Worm (Caenorhabditis elegans): ENCODE measurements around the gene nas-17.
A peak's percentile ranks its signal among the peaks of the same experiment; 100 is the strongest.

The nas-17 gene

ce11 chrV:11428728-11429127, 30.0 kb downstream of the nas-17 start:
- TF ChIP-seq unc-42 (tag; optimal IDR thresholded peaks at IDR 0.05), result peak; percentile 83
- TF ChIP-seq C38D4.7 (GFP tag; optimal IDR thresholded peaks at IDR 0.05), result no peak
- peak; percentile 19 for TF ChIP-seq ceh-31 (tag; optimal IDR thresholded peaks at IDR 0.05)

- TF ChIP-seq C08G9.2 (tag; optimal IDR thresholded peaks at IDR 0.05) (no peak), unc-42 (tag; optimal IDR thresholded peaks at IDR 0.05) (peak; percentile 40)
Measured at ce11 chrV:11430823-11431222, 32.1 kb downstream of the nas-17 start.

- no peak for TF ChIP-seq hlh-8 (tag; optimal IDR thresholded peaks at IDR 0.05)
- no peak for TF ChIP-seq pha-4 (tag; optimal IDR thresholded peaks at IDR 0.05)
- TF ChIP-seq pag-3 (tag; optimal IDR thresholded peaks at IDR 0.05; ENCODE audit: borderline replicate concordance), result no peak
- no peak for TF ChIP-seq rnt-1 (tag; optimal IDR thresholded peaks at IDR 0.05)
Measured at ce11 chrV:11435242-11435641, 36.5 kb downstream of the nas-17 start.

- peak; percentile 39 for TF ChIP-seq unc-42 (tag; optimal IDR thresholded peaks at IDR 0.05)
- no peak for TF ChIP-seq pat-9 (tag; optimal IDR thresholded peaks at IDR 0.05)
Measured at ce11 chrV:11436407-11436806, 37.7 kb downstream of the nas-17 start.

DNA sequence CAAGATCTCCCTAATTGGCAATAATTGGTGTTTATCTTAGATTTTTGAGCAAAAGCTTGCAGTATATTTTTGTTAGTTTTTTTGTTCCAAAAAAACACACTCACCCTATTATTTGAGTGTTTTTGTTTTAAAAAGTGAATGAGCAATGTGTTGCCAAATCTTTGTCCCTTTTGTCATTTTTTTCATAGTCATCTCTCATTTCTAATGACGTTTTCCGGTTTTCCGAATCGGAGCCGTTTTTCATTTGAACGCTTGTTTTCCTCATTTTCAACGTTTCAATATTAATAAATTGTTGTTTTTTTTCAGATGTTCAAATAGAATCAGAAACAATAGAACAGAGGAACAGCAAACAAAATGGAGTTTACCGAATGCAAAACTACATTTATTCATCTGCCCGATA, 39.7 kb downstream of the nas-17 start, which contains the start of gene dmsr-1:
Gene dmsr-1 (plus strand): TSS at position 301 of the 400 bp plus-strand sequence.
- TF ChIP-seq T23F11.4 (GFP tag; optimal IDR thresholded peaks at IDR 0.05) (no peak), pqm-1 (tag; optimal IDR thresholded peaks at IDR 0.05) (no peak), pha-2 (tag; optimal IDR thresholded peaks at IDR 0.05) (no peak), unc-42 (tag; optimal IDR thresholded peaks at IDR 0.05) (no peak)

ce11 chrV:11439202-11439601, 40.5 kb downstream of the nas-17 start:
- no peak for TF ChIP-seq dmd-4 (tag; optimal IDR thresholded peaks at IDR 0.05; ENCODE audit: borderline replicate concordance)
- no peak for TF ChIP-seq odd-2 (tag; optimal IDR thresholded peaks at IDR 0.05)
- TF ChIP-seq pag-3 (tag; optimal IDR thresholded peaks at IDR 0.05; ENCODE audit: borderline replicate concordance), result no peak
- no peak for TF ChIP-seq lim-6 (tag; optimal IDR thresholded peaks at IDR 0.05)
- no peak for TF ChIP-seq ref-2 (tag; optimal IDR thresholded peaks at IDR 0.05)
- TF ChIP-seq ceh-31 (tag; optimal IDR thresholded peaks at IDR 0.05), result no peak
- TF ChIP-seq pha-4 (tag; optimal IDR thresholded peaks at IDR 0.05), result no peak
- TF ChIP-seq hlh-15 (tag; optimal IDR thresholded peaks at IDR 0.05), result no peak
- TF ChIP-seq unc-42 (tag; optimal IDR thresholded peaks at IDR 0.05), result no peak
- TF ChIP-seq ceh-24 (tag; optimal IDR thresholded peaks at IDR 0.05), result no peak
- TF ChIP-seq ztf-16 (tag; optimal IDR thresholded peaks at IDR 0.05), result no peak
- TF ChIP-seq gmeb-2 (tag; optimal IDR thresholded peaks at IDR 0.05), result no peak
- no peak for TF ChIP-seq fkh-6 (tag; optimal IDR thresholded peaks at IDR 0.05)
- no peak for TF ChIP-seq ttx-3 (tag; optimal IDR thresholded peaks at IDR 0.05)
- TF ChIP-seq fkh-10 (GFP tag; optimal IDR thresholded peaks at IDR 0.05), result no peak
- no peak for TF ChIP-seq C38D4.7 (GFP tag; optimal IDR thresholded peaks at IDR 0.05)

ce11 chrV:11443503-11443902, 44.8 kb downstream of the nas-17 start, which contains the start of gene F57B7.2:
F57B7.2 (minus strand) TSS chrV:11443603.
- TF ChIP-seq unc-42 (tag; optimal IDR thresholded peaks at IDR 0.05) (no peak), nfya-1 (tag; optimal IDR thresholded peaks at IDR 0.05) (no peak), hlh-8 (tag; optimal IDR thresholded peaks at IDR 0.05) (no peak), C38D4.7 (GFP tag; optimal IDR thresholded peaks at IDR 0.05) (no peak), zip-5 (tag; optimal IDR thresholded peaks at IDR 0.05) (no peak)

- TF ChIP-seq K09A11.1 (tag; optimal IDR thresholded peaks at IDR 0.05; ENCODE audit: insufficient read depth) (no peak), fkh-10 (GFP tag; optimal IDR thresholded peaks at IDR 0.05) (no peak), pag-3 (tag; optimal IDR thresholded peaks at IDR 0.05; ENCODE audit: borderline replicate concordance) (no peak), ceh-31 (tag; optimal IDR thresholded peaks at IDR 0.05) (peak; percentile 51), nfya-1 (tag; optimal IDR thresholded peaks at IDR 0.05) (peak; percentile 69), ceh-6 (GFP tag; optimal IDR thresholded peaks at IDR 0.05) (no peak), ceh-19 (GFP tag; optimal IDR thresholded peaks at IDR 0.05) (peak; percentile 49), ceh-18 (tag; optimal IDR thresholded peaks at IDR 0.05) (peak; percentile 6), hlh-15 (tag; optimal IDR thresholded peaks at IDR 0.05) (no peak), rnt-1 (tag; optimal IDR thresholded peaks at IDR 0.05) (no peak), tbx-2 (tag; optimal IDR thresholded peaks at IDR 0.05) (peak; percentile 39), K02D7.2 (tag; optimal IDR thresholded peaks at IDR 0.05) (no peak), F13H6.1 (tag; optimal IDR thresholded peaks at IDR 0.05) (peak; percentile 28), ahr-1 (tag; optimal IDR thresholded peaks at IDR 0.05) (no peak), ceh-48 (tag; optimal IDR thresholded peaks at IDR 0.05) (peak; percentile 89), unc-42 (tag; optimal IDR thresholded peaks at IDR 0.05) (peak; percentile 40), C08G9.2 (tag; optimal IDR thresholded peaks at IDR 0.05) (peak; percentile 17), dmd-4 (tag; optimal IDR thresholded peaks at IDR 0.05; ENCODE audit: borderline replicate concordance) (no peak), pax-1 (tag; optimal IDR thresholded peaks at IDR 0.05) (no peak), ttx-3 (tag; optimal IDR thresholded peaks at IDR 0.05) (no peak), pat-9 (tag; optimal IDR thresholded peaks at IDR 0.05) (no peak), pqm-1 (tag; optimal IDR thresholded peaks at IDR 0.05) (no peak), ceh-2 (tag; optimal IDR thresholded peaks at IDR 0.05) (no peak)
Measured at ce11 chrV:11445375-11445774, 46.7 kb downstream of the nas-17 start.

All from whole organism, late embryonic.